Worm (Caenorhabditis elegans) whole organism, L4 larva: ENCODE measurements around the gene spin-2.
A peak's percentile ranks its signal among the peaks of the same experiment; 100 is the strongest.

ENCODE experiments used
- F10B5.3 ChIP-seq: sonication (generic microtip); optimal IDR thresholded peaks from 2 replicates; lab custom pipeline; 2016; ENCODE audit warnings: mild to moderate bottlenecking, missing genetic modification characterization, missing compliant biosample characterization
- T20F7.1 ChIP-seq: fragments of 200-800 bp; sonication (Bioruptor generic); optimal IDR thresholded peaks from 2 replicates; lab custom pipeline; 2018; ENCODE audit warnings: mild to moderate bottlenecking, missing genetic modification characterization, missing compliant biosample characterization
- T26A8.4 ChIP-seq: fragments of 200-800 bp; sonication (Bioruptor generic); IDR thresholded peaks from 2 replicates; pipeline ENCODE4 v1.3.6; 2022; ENCODE audit warnings: missing genetic modification characterization, missing compliant biosample characterization
- Y5F2A.4 ChIP-seq: fragments of 200-800 bp; sonication (Bioruptor generic); optimal IDR thresholded peaks from 2 replicates; lab custom pipeline; 2018; ENCODE audit warnings: mild to moderate bottlenecking, missing genetic modification characterization, missing compliant biosample characterization
- aha-1 ChIP-seq: fragments of 150-350 bp; peaks from one replicate; lab custom pipeline; 2014; ENCODE audit warnings: missing biosample characterization, missing genetic modification characterization
- arid-1 ChIP-seq: fragments of 200-800 bp; sonication (Bioruptor generic); conservative IDR thresholded peaks from 2 replicates; pipeline ENCODE4 v1.3.6; 2022; ENCODE audit warnings: missing genetic modification reagents, missing genetic modification characterization, missing compliant biosample characterization
- ceh-28 ChIP-seq: fragments of 150-350 bp; optimal IDR thresholded peaks from 2 replicates; lab custom pipeline; 2014; ENCODE audit warnings: missing biosample characterization, missing genetic modification reagents, missing genetic modification characterization
- ceh-32 ChIP-seq: sonication (generic microtip); optimal IDR thresholded peaks from 2 replicates; lab custom pipeline; 2016; ENCODE audit warnings: mild to moderate bottlenecking, missing genetic modification characterization, missing compliant biosample characterization; ENCODE audit not compliant: poor library complexity
- ceh-62 ChIP-seq: sonication (generic microtip); optimal IDR thresholded peaks from 2 replicates; lab custom pipeline; 2017; ENCODE audit warnings: missing biosample characterization, missing genetic modification characterization
- daf-16 ChIP-seq, 3 experiments: sonication (generic microtip); optimal IDR thresholded peaks; 2 replicates each; lab custom pipeline; 2016 to 2017; ENCODE audit warnings: missing genetic modification characterization in 3 of 3, missing genetic modification reagents in 3 of 3, mild to moderate bottlenecking in 2 of 3, missing compliant biosample characterization in 2 of 3, missing biosample characterization in 1 of 3, moderate library complexity in 1 of 3
- daf-19 ChIP-seq: fragments of 200-800 bp; sonication (Bioruptor generic); conservative IDR thresholded peaks from 2 replicates; pipeline ENCODE4 v1.3.6; 2022; ENCODE audit warnings: missing genetic modification characterization, missing compliant biosample characterization
- daf-8 ChIP-seq: fragments of 200-800 bp; sonication (Bioruptor generic); IDR thresholded peaks from 2 replicates; pipeline ENCODE4 v1.3.6; 2022; ENCODE audit warnings: missing genetic modification characterization, missing compliant biosample characterization
- dpl-1 ChIP-seq: fragments of 150-350 bp; optimal IDR thresholded peaks from 2 replicates; lab custom pipeline; 2014; ENCODE audit warnings: missing biosample characterization, missing genetic modification reagents, missing genetic modification characterization
- egl-43 ChIP-seq: fragments of 200-800 bp; sonication (Bioruptor generic); IDR thresholded peaks from 2 replicates; pipeline ENCODE4 v1.3.6; 2022; ENCODE audit warnings: missing genetic modification reagents, missing genetic modification characterization, missing compliant biosample characterization
- fkh-10 ChIP-seq: fragments of 150-350 bp; optimal IDR thresholded peaks from 2 replicates; lab custom pipeline; 2014; ENCODE audit warnings: missing biosample characterization, missing genetic modification reagents, missing genetic modification characterization
- gei-8 ChIP-seq: fragments of 200-800 bp; sonication (Bioruptor generic); optimal IDR thresholded peaks from 2 replicates; lab custom pipeline; 2018; ENCODE audit warnings: mild to moderate bottlenecking, missing genetic modification characterization, missing compliant biosample characterization
- hif-1 ChIP-seq, 2 experiments: sonication (generic microtip); optimal IDR thresholded peaks; 2 replicates each; lab custom pipeline; 2016 to 2017; ENCODE audit warnings: missing compliant biosample characterization in 2 of 2, missing genetic modification characterization in 2 of 2, missing genetic modification reagents in 2 of 2, missing genotype in 2 of 2, mild to moderate bottlenecking in 1 of 2
- hlh-11 ChIP-seq: fragments of 200-800 bp; sonication (Bioruptor generic); optimal IDR thresholded peaks from 2 replicates; lab custom pipeline; 2018; ENCODE audit warnings: mild to moderate bottlenecking, missing genetic modification characterization, missing compliant biosample characterization
- hlh-30 ChIP-seq: sonication (generic microtip); optimal IDR thresholded peaks from 2 replicates; lab custom pipeline; 2017; ENCODE audit warnings: antibody characterized with exemption, mild to moderate bottlenecking, missing genetic modification characterization, missing compliant biosample characterization; ENCODE audit not compliant: insufficient read depth
- lim-7 ChIP-seq: fragments of 200-800 bp; sonication (Bioruptor generic); IDR thresholded peaks from 2 replicates; pipeline ENCODE4 v1.3.6; 2022; ENCODE audit warnings: missing genetic modification characterization, missing compliant biosample characterization
- lin-13 ChIP-seq: fragments of 150-350 bp; optimal IDR thresholded peaks from 2 replicates; lab custom pipeline; 2014; ENCODE audit warnings: missing biosample characterization, missing genetic modification reagents, missing genetic modification characterization
- lin-15B ChIP-seq: fragments of 150-350 bp; sonication (generic microtip); optimal IDR thresholded peaks from 3 replicates; lab custom pipeline; 2014; ENCODE audit warnings: missing biosample characterization, missing genetic modification characterization
- lin-29 ChIP-seq: fragments of 200-800 bp; sonication (Bioruptor generic); IDR thresholded peaks from 2 replicates; pipeline ENCODE4 v1.3.6; 2022; ENCODE audit warnings: missing genetic modification reagents, missing genetic modification characterization, missing compliant biosample characterization
- lin-39 ChIP-seq: fragments of 150-350 bp; optimal IDR thresholded peaks from 2 replicates; lab custom pipeline; 2014; ENCODE audit warnings: missing biosample characterization, missing genetic modification reagents, missing genetic modification characterization
- lsy-2 ChIP-seq, 2 experiments: fragments of 150-350 bp in 1 of 2; sonication (generic microtip) in 1 of 2; optimal IDR thresholded peaks; 2 replicates each; lab custom pipeline; 2014 to 2017; ENCODE audit warnings: missing biosample characterization in 2 of 2, missing genetic modification characterization in 2 of 2
- madf-9 ChIP-seq: fragments of 200-800 bp; sonication (Bioruptor generic); conservative IDR thresholded peaks from 2 replicates; pipeline ENCODE4 v1.3.6; 2022; ENCODE audit warnings: missing genetic modification reagents, missing genetic modification characterization, missing compliant biosample characterization
- mdl-1 ChIP-seq, 2 experiments: fragments of 150-350 bp in 1 of 2; sonication (generic microtip) in 1 of 2; optimal IDR thresholded peaks; 2 replicates each; lab custom pipeline; 2014 to 2017; ENCODE audit warnings: missing biosample characterization in 2 of 2, missing genetic modification characterization in 2 of 2
- mxl-2 ChIP-seq: fragments of 200-800 bp; sonication (Bioruptor generic); conservative IDR thresholded peaks from 2 replicates; pipeline ENCODE4 v1.3.6; 2022; ENCODE audit warnings: missing genetic modification reagents, missing genetic modification characterization, missing compliant biosample characterization
- nhr-10 ChIP-seq: fragments of 150-350 bp; optimal IDR thresholded peaks from 2 replicates; lab custom pipeline; 2014; ENCODE audit warnings: missing biosample characterization, missing genetic modification characterization
- nhr-102 ChIP-seq: sonication (generic microtip); optimal IDR thresholded peaks from 2 replicates; lab custom pipeline; 2016; ENCODE audit warnings: mild to moderate bottlenecking, missing genetic modification characterization, moderate library complexity, missing compliant biosample characterization
- nhr-11 ChIP-seq: fragments of 150-350 bp; optimal IDR thresholded peaks from 2 replicates; lab custom pipeline; 2014; ENCODE audit warnings: missing biosample characterization, missing genetic modification characterization
- nhr-237 ChIP-seq: sonication (generic microtip); optimal IDR thresholded peaks from 2 replicates; lab custom pipeline; 2017; ENCODE audit warnings: missing biosample characterization, missing genetic modification characterization
- nhr-25 ChIP-seq: sonication (generic microtip); optimal IDR thresholded peaks from 2 replicates; lab custom pipeline; 2017; ENCODE audit warnings: missing genetic modification characterization, mild to moderate bottlenecking, missing compliant biosample characterization, antibody characterized with exemption, moderate library complexity, borderline replicate concordance; ENCODE audit not compliant: insufficient read depth
- nhr-28 ChIP-seq: fragments of 150-350 bp; optimal IDR thresholded peaks from 2 replicates; lab custom pipeline; 2014; ENCODE audit warnings: missing biosample characterization, missing genetic modification characterization
- nhr-48 ChIP-seq: sonication (generic microtip); optimal IDR thresholded peaks from 2 replicates; lab custom pipeline; 2016; ENCODE audit warnings: mild to moderate bottlenecking, missing genetic modification characterization, missing compliant biosample characterization
- nhr-6 ChIP-seq: fragments of 150-350 bp; optimal IDR thresholded peaks from 2 replicates; lab custom pipeline; 2014; ENCODE audit warnings: missing biosample characterization, missing genetic modification characterization
- nhr-76 ChIP-seq: fragments of 150-350 bp; optimal IDR thresholded peaks from 2 replicates; lab custom pipeline; 2014; ENCODE audit warnings: missing biosample characterization, missing genetic modification characterization
- pha-4 ChIP-seq, 2 experiments: fragments of 150-350 bp in 1 of 2; fragments of 200-800 bp in 1 of 2; sonication (Bioruptor generic) in 1 of 2; IDR thresholded peaks in 1 of 2; optimal IDR thresholded peaks in 1 of 2; 2 replicates each; pipeline versions ENCODE4 v1.3.6 to Lab custom; 2014 to 2022; ENCODE audit warnings: missing genetic modification characterization in 2 of 2, missing genetic modification reagents in 2 of 2, missing biosample characterization in 1 of 2, missing compliant biosample characterization in 1 of 2
- skn-1 ChIP-seq: fragments of 150-350 bp; optimal IDR thresholded peaks from 2 replicates; lab custom pipeline; 2014; ENCODE audit warnings: missing biosample characterization, missing genetic modification characterization
- spr-3 ChIP-seq: fragments of 200-800 bp; sonication (Bioruptor generic); optimal IDR thresholded peaks from 2 replicates; lab custom pipeline; 2018; ENCODE audit warnings: mild to moderate bottlenecking, missing genetic modification characterization, missing compliant biosample characterization
- unc-130 ChIP-seq: sonication (generic microtip); optimal IDR thresholded peaks from 2 replicates; lab custom pipeline; 2016; ENCODE audit warnings: missing genetic modification reagents, missing genetic modification characterization, missing compliant biosample characterization
- unc-62 ChIP-seq, 3 experiments: fragments of 150-350 bp in 1 of 3; sonication (generic microtip); optimal IDR thresholded peaks in 2 of 3; peaks in 1 of 3; 1 replicate in 1 of 3; 2 replicates in 2 of 3; lab custom pipeline; 2014 to 2017; ENCODE audit warnings: missing biosample characterization in 3 of 3, missing genetic modification characterization in 3 of 3, missing genetic modification reagents in 3 of 3, missing genotype in 1 of 3
- zag-1 ChIP-seq: fragments of 150-350 bp; optimal IDR thresholded peaks from 2 replicates; lab custom pipeline; 2014; ENCODE audit warnings: missing biosample characterization, missing genetic modification characterization
- zfp-3 ChIP-seq: fragments of 200-800 bp; sonication (Bioruptor generic); conservative IDR thresholded peaks from 2 replicates; pipeline ENCODE4 v1.3.6; 2022; ENCODE audit warnings: missing genetic modification reagents, missing genetic modification characterization, missing compliant biosample characterization
- ztf-11 ChIP-seq: fragments of 150-350 bp; optimal IDR thresholded peaks from 2 replicates; lab custom pipeline; 2014; ENCODE audit warnings: missing biosample characterization, missing genetic modification characterization

Gene spin-2

ce11 chrIV:13110876-13111275, 24.1 kb downstream of the spin-2 start:
- no peak for TF ChIP-seq pha-4 (GFP tag; IDR thresholded peaks at IDR 0.05; lab: Robert Waterston, UW)
- TF ChIP-seq pha-4 (tag; optimal IDR thresholded peaks at IDR 0.05; lab: Kevin White, UChicago): no peak
- TF ChIP-seq hlh-11: peak; percentile 9
- TF ChIP-seq T20F7.1 (GFP tag; lab: Kevin White, UChicago): no peak
- TF ChIP-seq nhr-28 (tag; lab: Kevin White, UChicago): peak; percentile 56
- peak; percentile 9 for TF ChIP-seq hlh-30 (tag; lab: Kevin White, UChicago)
- peak in 1 of 2 experiments; percentile 30 for TF ChIP-seq mdl-1 (tag; optimal IDR thresholded peaks at IDR 0.05; lab: Kevin White, UChicago)

- TF ChIP-seq zfp-3 (no peak), nhr-48 (no peak), aha-1 (tag; lab: Kevin White, UChicago) (no peak), spr-3 (GFP tag; lab: Kevin White, UChicago) (no peak), madf-9 (GFP tag; lab: Robert Waterston, UW) (no peak), daf-16 (GFP tag; optimal IDR thresholded peaks at IDR 0.05; lab: Kevin White, UChicago) (no peak), daf-16 (tag; optimal IDR thresholded peaks at IDR 0.05; lab: Kevin White, UChicago) (no peak), T26A8.4 (GFP tag; lab: Robert Waterston, UW) (no peak), ztf-11 (no peak), gei-8 (no peak), Y5F2A.4 (no peak), unc-130 (GFP tag; lab: Kevin White, UChicago) (no peak), dpl-1 (no peak), nhr-76 (tag; lab: Kevin White, UChicago) (no peak), nhr-237 (tag; lab: Kevin White, UChicago) (no peak), hif-1 (tag; optimal IDR thresholded peaks at IDR 0.05; lab: Kevin White, UChicago) (no peak), daf-19 (no peak), ceh-62 (tag; lab: Kevin White, UChicago) (no peak), nhr-11 (tag; lab: Kevin White, UChicago) (no peak), arid-1 (GFP tag; lab: Robert Waterston, UW) (no peak), nhr-6 (tag; lab: Kevin White, UChicago) (no peak)
Measured at ce11 chrIV:13112982-13113381, 26.2 kb downstream of the spin-2 start, which contains the start of gene best-2. best-2 (minus strand) TSS chrIV:13113082.

ce11 chrIV:13116679-13117078, 29.9 kb downstream of the spin-2 start:
- no peak for TF ChIP-seq ceh-32 (tag; lab: Kevin White, UChicago)

ce11 chrIV:13118794-13119193, 32.0 kb downstream of the spin-2 start, which contains the start of gene unc-30:
unc-30 (plus strand) TSS chrIV:13118977.
- TF ChIP-seq arid-1 (GFP tag; lab: Robert Waterston, UW) (no peak), lsy-2 (tag; optimal IDR thresholded peaks at IDR 0.05; lab: Kevin White, UChicago) (peak in 1 of 2 experiments; percentile 6), fkh-10 (GFP tag; lab: Kevin White, UChicago) (no peak), nhr-10 (no peak), mxl-2 (GFP tag; lab: Robert Waterston, UW) (no peak), lim-7 (GFP tag; lab: Robert Waterston, UW) (no peak), unc-62 (GFP tag; optimal IDR thresholded peaks at IDR 0.05 in 1 of 2; lab: Kevin White, UChicago) (peak in 1 of 2 experiments; percentile 49), unc-62 (tag; optimal IDR thresholded peaks at IDR 0.05; lab: Kevin White, UChicago) (no peak)

- TF ChIP-seq lin-13 (GFP tag; lab: Kevin White, UChicago): no peak
- no peak for TF ChIP-seq lin-39
- TF ChIP-seq F10B5.3 (tag; lab: Kevin White, UChicago): no peak
- no peak for TF ChIP-seq nhr-102
- TF ChIP-seq ceh-28 (tag; lab: Kevin White, UChicago): no peak
- no peak for TF ChIP-seq lsy-2 (tag; optimal IDR thresholded peaks at IDR 0.05; lab: Kevin White, UChicago)
- no peak for TF ChIP-seq nhr-25
- TF ChIP-seq nhr-10: no peak
- no peak for TF ChIP-seq skn-1 (tag; lab: Kevin White, UChicago)
- no peak for TF ChIP-seq zag-1 (tag; lab: Kevin White, UChicago)
- no peak for TF ChIP-seq daf-8 (GFP tag; lab: Robert Waterston, UW)
- no peak for TF ChIP-seq lin-15B (tag; lab: Kevin White, UChicago)
- no peak for TF ChIP-seq lin-29 (GFP tag; lab: Robert Waterston, UW)
- no peak for TF ChIP-seq egl-43 (GFP tag; lab: Robert Waterston, UW)
Measured at ce11 chrIV:13121396-13121795, 34.6 kb downstream of the spin-2 start.
